Fruit fly (Drosophila melanogaster) whole organism, embryonic: ENCODE measurements around the gene Art8.

Experiments
- Abd-B ChIP-seq: fragments of 200-800 bp; sonication (Bioruptor generic); optimal IDR thresholded peaks from 2 replicates; lab custom pipeline; 2018; ENCODE audit warnings: missing biosample characterization, mild to moderate bottlenecking, missing genetic modification characterization, moderate library complexity
- Adf1 ChIP-seq: fragments of 200-800 bp; sonication (Bioruptor generic); IDR thresholded peaks from 2 replicates; pipeline ENCODE4 v1.3.6; 2022; ENCODE audit warnings: missing biosample characterization, missing genetic modification characterization
- Atf-2 ChIP-seq: fragments of 200-800 bp; sonication (Bioruptor generic); optimal IDR thresholded peaks from 2 replicates; lab custom pipeline; 2016; ENCODE audit warnings: missing biosample characterization, missing genetic modification characterization
- BEAF-32 ChIP-seq: fragments of 200-800 bp; sonication (Bioruptor generic); optimal IDR thresholded peaks from 3 replicates; lab custom pipeline; 2017; ENCODE audit warnings: missing biosample characterization, missing genetic modification characterization, mild to moderate bottlenecking, moderate library complexity, missing genetic modification reagents
- Bgb ChIP-seq: fragments of 200-800 bp; sonication (Bioruptor generic); IDR thresholded peaks from 2 replicates; pipeline ENCODE4 v1.3.6; 2022; ENCODE audit warnings: missing biosample characterization, missing genetic modification characterization; ENCODE audit not compliant: partially characterized antibody
- C15 ChIP-seq: fragments of 200-800 bp; sonication (Bioruptor generic); IDR thresholded peaks from 3 replicates; pipeline ENCODE4 v1.3.6; 2022; ENCODE audit warnings: missing biosample characterization, missing genetic modification characterization
- CG10565 ChIP-seq: fragments of 200-800 bp; sonication (Bioruptor generic); optimal IDR thresholded peaks from 3 replicates; lab custom pipeline; 2016; ENCODE audit warnings: missing biosample characterization, mild to moderate bottlenecking, missing genetic modification characterization
- CG12155 ChIP-seq: fragments of 200-800 bp; sonication (Bioruptor generic); optimal IDR thresholded peaks from 3 replicates; lab custom pipeline; 2016; ENCODE audit warnings: missing biosample characterization, missing genetic modification characterization
- CG12659 ChIP-seq: fragments of 200-800 bp; sonication (Bioruptor generic); optimal IDR thresholded peaks from 3 replicates; lab custom pipeline; 2017; ENCODE audit warnings: mild to moderate bottlenecking, missing biosample characterization, missing genetic modification reagents, missing genetic modification characterization
- CG13287 ChIP-seq: fragments of 200-800 bp; sonication (Bioruptor generic); IDR thresholded peaks from 2 replicates; pipeline ENCODE4 v1.3.6; 2022; ENCODE audit warnings: missing biosample characterization, missing genetic modification characterization; ENCODE audit not compliant: partially characterized antibody
- CG14710 ChIP-seq: fragments of 200-800 bp; sonication (Bioruptor generic); optimal IDR thresholded peaks from 3 replicates; lab custom pipeline; 2019; ENCODE audit warnings: missing biosample characterization, mild to moderate bottlenecking, missing genetic modification characterization, moderate library complexity
- CG15479 ChIP-seq: fragments of 200-800 bp; sonication (Bioruptor generic); optimal IDR thresholded peaks from 3 replicates; lab custom pipeline; 2019; ENCODE audit warnings: missing biosample characterization, mild to moderate bottlenecking, missing genetic modification characterization, moderate library complexity
- CG2202 ChIP-seq: fragments of 200-800 bp; sonication (Bioruptor generic); optimal IDR thresholded peaks from 2 replicates; lab custom pipeline; 2018; ENCODE audit warnings: missing biosample characterization, mild to moderate bottlenecking, missing genetic modification characterization
- CG32767 ChIP-seq: fragments of 200-800 bp; sonication (Bioruptor generic); IDR thresholded peaks from 2 replicates; pipeline ENCODE4 v1.3.6; 2022; ENCODE audit warnings: missing biosample characterization, missing genetic modification characterization
- CG5953 ChIP-seq: fragments of 200-800 bp; sonication (Bioruptor generic); IDR thresholded peaks from 2 replicates; pipeline ENCODE4 v1.3.6; 2022; ENCODE audit warnings: missing biosample characterization, missing genetic modification characterization
- CG6654 ChIP-seq: fragments of 200-800 bp; sonication (Bioruptor generic); optimal IDR thresholded peaks from 2 replicates; lab custom pipeline; 2017; ENCODE audit warnings: missing biosample characterization, mild to moderate bottlenecking, missing genetic modification characterization
- CG8089 ChIP-seq: fragments of 200-800 bp; sonication (Bioruptor generic); optimal IDR thresholded peaks from 3 replicates; lab custom pipeline; 2016; ENCODE audit warnings: missing biosample characterization, missing genetic modification characterization
- CG8388 ChIP-seq: fragments of 200-800 bp; sonication (Bioruptor generic); optimal IDR thresholded peaks from 2 replicates; lab custom pipeline; 2019; ENCODE audit warnings: missing biosample characterization, mild to moderate bottlenecking, missing genetic modification characterization, moderate library complexity
- CG9437 ChIP-seq: fragments of 200-800 bp; sonication (Bioruptor generic); optimal IDR thresholded peaks from 2 replicates; lab custom pipeline; 2018; ENCODE audit warnings: missing biosample characterization, mild to moderate bottlenecking, missing genetic modification characterization
- CTCF ChIP-seq: fragments of 200-800 bp; sonication (Bioruptor generic); optimal IDR thresholded peaks from 2 replicates; lab custom pipeline; 2017; ENCODE audit warnings: missing biosample characterization, mild to moderate bottlenecking, missing genetic modification characterization, moderate library complexity
- Doc3 ChIP-seq: fragments of 200-800 bp; sonication (Bioruptor generic); IDR thresholded peaks from 3 replicates; pipeline ENCODE4 v1.3.6; 2022; ENCODE audit warnings: missing biosample characterization, missing genetic modification characterization; ENCODE audit not compliant: partially characterized antibody
- Drgx ChIP-seq: fragments of 200-800 bp; sonication (Bioruptor generic); IDR thresholded peaks from 2 replicates; pipeline ENCODE4 v1.3.6; 2022; ENCODE audit warnings: missing biosample characterization, missing genetic modification characterization
- E2f1 ChIP-seq: fragments of 200-800 bp; sonication (Bioruptor generic); IDR thresholded peaks from 2 replicates; pipeline ENCODE4 v1.3.6; 2022; ENCODE audit warnings: missing biosample characterization, missing genetic modification characterization
- Ets65A ChIP-seq: fragments of 200-800 bp; sonication (Bioruptor generic); peaks from one replicate; lab custom pipeline; 2016; ENCODE audit warnings: missing biosample characterization, missing genetic modification characterization
- Ets97D ChIP-seq: fragments of 200-800 bp; sonication (Bioruptor generic); optimal IDR thresholded peaks from 3 replicates; lab custom pipeline; 2016; ENCODE audit warnings: missing biosample characterization, missing genetic modification characterization
- Fer1 ChIP-seq: fragments of 200-800 bp; sonication (Bioruptor generic); optimal IDR thresholded peaks from 2 replicates; lab custom pipeline; 2017; ENCODE audit warnings: missing biosample characterization, mild to moderate bottlenecking, missing genetic modification characterization
- H2.0 ChIP-seq: fragments of 200-800 bp; sonication (Bioruptor generic); IDR thresholded peaks from 2 replicates; pipeline ENCODE4 v1.3.6; 2022; ENCODE audit warnings: missing biosample characterization, missing genetic modification characterization
- HLHmδ ChIP-seq: fragments of 200-800 bp; sonication (Bioruptor generic); optimal IDR thresholded peaks from 2 replicates; lab custom pipeline; 2018; ENCODE audit warnings: missing biosample characterization, mild to moderate bottlenecking, missing genetic modification characterization, moderate library complexity
- HmgZ ChIP-seq: fragments of 200-800 bp; sonication (Bioruptor generic); optimal IDR thresholded peaks from 2 replicates; lab custom pipeline; 2018; ENCODE audit warnings: missing biosample characterization, mild to moderate bottlenecking, missing genetic modification characterization
- Hmx ChIP-seq: fragments of 200-800 bp; sonication (Bioruptor generic); optimal IDR thresholded peaks from 2 replicates; lab custom pipeline; 2016; ENCODE audit warnings: missing biosample characterization, missing genetic modification characterization
- Lim3 ChIP-seq: fragments of 200-800 bp; sonication (Bioruptor generic); IDR thresholded peaks from 2 replicates; pipeline ENCODE4 v1.3.6; 2022; ENCODE audit warnings: missing biosample characterization, missing genetic modification characterization
- NK7.1 ChIP-seq: fragments of 200-800 bp; sonication (Bioruptor generic); optimal IDR thresholded peaks from 3 replicates; lab custom pipeline; 2016; ENCODE audit warnings: missing biosample characterization, missing genetic modification characterization
- Oaz ChIP-seq: fragments of 200-800 bp; sonication (Bioruptor generic); IDR thresholded peaks from 2 replicates; pipeline ENCODE4 v1.3.6; 2022; ENCODE audit warnings: missing biosample characterization, missing genetic modification characterization
- ac ChIP-seq: fragments of 200-800 bp; sonication (Bioruptor generic); optimal IDR thresholded peaks from 3 replicates; lab custom pipeline; 2017; ENCODE audit warnings: missing biosample characterization, mild to moderate bottlenecking, missing genetic modification characterization
- ewg ChIP-seq: fragments of 200-800 bp; sonication (Bioruptor generic); optimal IDR thresholded peaks from 3 replicates; lab custom pipeline; 2017; ENCODE audit warnings: mild to moderate bottlenecking, missing biosample characterization, missing genetic modification reagents, missing genetic modification characterization
- fd96Cb ChIP-seq: fragments of 200-800 bp; sonication (Bioruptor generic); optimal IDR thresholded peaks from 2 replicates; lab custom pipeline; 2018; ENCODE audit warnings: missing biosample characterization, mild to moderate bottlenecking, missing genetic modification characterization, moderate library complexity
- hb ChIP-seq: fragments of 200-800 bp; sonication (Bioruptor generic); IDR thresholded peaks from 3 replicates; pipeline ENCODE4 v1.3.6; 2022; ENCODE audit warnings: missing biosample characterization, missing genetic modification characterization; ENCODE audit not compliant: partially characterized antibody
- hbn ChIP-seq: fragments of 200-800 bp; sonication (Bioruptor generic); IDR thresholded peaks from 2 replicates; pipeline ENCODE4 v1.3.6; 2022; ENCODE audit warnings: missing biosample characterization, missing genetic modification characterization; ENCODE audit not compliant: partially characterized antibody
- inv ChIP-seq: fragments of 200-800 bp; sonication (Bioruptor generic); IDR thresholded peaks from 2 replicates; pipeline ENCODE4 v1.3.6; 2022; ENCODE audit warnings: missing biosample characterization, missing genetic modification characterization; ENCODE audit not compliant: partially characterized antibody
- kay ChIP-seq: fragments of 200-800 bp; sonication (Bioruptor generic); optimal IDR thresholded peaks from 2 replicates; lab custom pipeline; 2016; ENCODE audit warnings: missing biosample characterization, missing genetic modification characterization
- lab ChIP-seq: fragments of 200-800 bp; sonication (Bioruptor generic); optimal IDR thresholded peaks from 3 replicates; lab custom pipeline; 2017; ENCODE audit warnings: missing biosample characterization, missing genetic modification characterization, mild to moderate bottlenecking, moderate library complexity, missing genetic modification reagents
- maf-S ChIP-seq: fragments of 200-800 bp; sonication (Bioruptor generic); optimal IDR thresholded peaks from 2 replicates; lab custom pipeline; 2016; ENCODE audit warnings: missing biosample characterization, missing genetic modification characterization
- mirr ChIP-seq: fragments of 200-800 bp; sonication (Bioruptor generic); optimal IDR thresholded peaks from 3 replicates; lab custom pipeline; 2018; ENCODE audit warnings: missing biosample characterization, mild to moderate bottlenecking, missing genetic modification characterization
- mld ChIP-seq: fragments of 200-800 bp; sonication (Bioruptor generic); IDR thresholded peaks from 3 replicates; pipeline ENCODE4 v1.3.6; 2022; ENCODE audit warnings: missing biosample characterization, missing genetic modification characterization; ENCODE audit not compliant: partially characterized antibody
- otp ChIP-seq: fragments of 200-800 bp; sonication (Bioruptor generic); IDR thresholded peaks from 3 replicates; pipeline ENCODE4, ENCODE4 v1.3.6; 2022; ENCODE audit warnings: missing biosample characterization, missing genetic modification characterization
- ro ChIP-seq: fragments of 200-800 bp; sonication (Bioruptor generic); IDR thresholded peaks from 2 replicates; pipeline ENCODE4 v1.3.6; 2022; ENCODE audit warnings: missing biosample characterization, missing genetic modification characterization
- schlank ChIP-seq: fragments of 200-800 bp; sonication (Bioruptor generic); optimal IDR thresholded peaks from 2 replicates; lab custom pipeline; 2018; ENCODE audit warnings: missing biosample characterization, mild to moderate bottlenecking, missing genetic modification characterization
- sens ChIP-seq: fragments of 200-800 bp; sonication (Bioruptor generic); peaks from one replicate; lab custom pipeline; 2016; ENCODE audit warnings: missing biosample characterization, missing genetic modification characterization
- sima ChIP-seq: fragments of 200-800 bp; sonication (Bioruptor generic); optimal IDR thresholded peaks from 2 replicates; lab custom pipeline; 2016; ENCODE audit warnings: missing biosample characterization, missing genetic modification characterization
- vnd ChIP-seq: fragments of 200-800 bp; sonication (Bioruptor generic); IDR thresholded peaks from 3 replicates; pipeline ENCODE4 v1.3.6; 2022; ENCODE audit warnings: missing biosample characterization, missing genetic modification characterization; ENCODE audit not compliant: partially characterized antibody

Gene Art8

dm6 chr2L:11044678-11045466, 34.0 kb upstream of the Art8 start (continued):
- no peak for TF ChIP-seq ewg (GFP tag; lab: Kevin White, UChicago)
- TF ChIP-seq lab (GFP tag; lab: Kevin White, UChicago) = peak; percentile 69
- peak; percentile 19 for TF ChIP-seq HLHmδ (GFP tag; lab: Kevin White, UChicago)
- peak; percentile 18; the same call in 1 of the 3 replicates for TF ChIP-seq otp (GFP tag; lab: Robert Waterston, UW)
- TF ChIP-seq Bgb = 0 out of 2 replicates have a peak, but pooled peaks have one; percentile 22
- TF ChIP-seq CG6654 = no peak
- TF ChIP-seq Atf-2 (GFP tag; lab: Kevin White, UChicago) = peak; percentile 3
- no peak for TF ChIP-seq CG2202 (tag; lab: Kevin White, UChicago)
- TF ChIP-seq ac = no peak
- no peak for TF ChIP-seq CG10565 (GFP tag; lab: Kevin White, UChicago)
- no peak for TF ChIP-seq vnd (GFP tag; lab: Robert Waterston, UW)
- peak; percentile 41 for TF ChIP-seq H2.0 (GFP tag; lab: Robert Waterston, UW)
- peak; percentile 50 for TF ChIP-seq Ets65A (GFP tag; lab: Kevin White, UChicago)
- TF ChIP-seq ro (GFP tag; lab: Robert Waterston, UW) = no peak
- no peak for TF ChIP-seq mld (GFP tag; lab: Robert Waterston, UW)
- no peak for TF ChIP-seq E2f1
- TF ChIP-seq kay (GFP tag; lab: Kevin White, UChicago) = no peak
- TF ChIP-seq CTCF (GFP tag; lab: Kevin White, UChicago) = peak; percentile 19
- no peak for TF ChIP-seq NK7.1 (GFP tag; lab: Kevin White, UChicago)
- no peak for TF ChIP-seq C15
- TF ChIP-seq sens (GFP tag; lab: Kevin White, UChicago) = peak; percentile 82
- TF ChIP-seq schlank (tag; lab: Kevin White, UChicago) = no peak
- peak; percentile 18 for TF ChIP-seq CG12659 (GFP tag; lab: Kevin White, UChicago)
- no peak for TF ChIP-seq hbn (GFP tag; lab: Robert Waterston, UW)
- TF ChIP-seq CG12155 = peak; percentile 31
- peak; percentile 10 for TF ChIP-seq maf-S (GFP tag; lab: Kevin White, UChicago)
- no peak for TF ChIP-seq Lim3
- TF ChIP-seq CG15479 (GFP tag; lab: Kevin White, UChicago) = no peak
- peak; percentile 56 for TF ChIP-seq mirr (GFP tag; lab: Kevin White, UChicago)
- TF ChIP-seq Ets97D (GFP tag; lab: Kevin White, UChicago) = no peak
- no peak for TF ChIP-seq Doc3 (GFP tag; lab: Robert Waterston, UW)
- no peak for TF ChIP-seq Oaz (GFP tag; lab: Robert Waterston, UW)
- peak; percentile 43 for TF ChIP-seq Fer1 (GFP tag; lab: Kevin White, UChicago)
- peak; percentile 54 for TF ChIP-seq HmgZ (tag; lab: Kevin White, UChicago)
- no peak for TF ChIP-seq Abd-B (GFP tag; lab: Kevin White, UChicago)
- TF ChIP-seq Drgx = peak; percentile 42
- TF ChIP-seq CG14710 (tag; lab: Kevin White, UChicago) = peak; percentile 17
- TF ChIP-seq CG5953 (GFP tag; lab: Robert Waterston, UW) = no peak
- peak; percentile 17 for TF ChIP-seq CG8089
- peak; percentile 71 for TF ChIP-seq Adf1 (GFP tag; lab: Robert Waterston, UW)
- TF ChIP-seq sima (GFP tag; lab: Kevin White, UChicago) = no peak
- TF ChIP-seq CG13287 (GFP tag; lab: Robert Waterston, UW) = no peak
- TF ChIP-seq hb (GFP tag; lab: Robert Waterston, UW) = no peak
- no peak for TF ChIP-seq fd96Cb (tag; lab: Kevin White, UChicago)
- no peak for TF ChIP-seq Hmx (GFP tag; lab: Kevin White, UChicago)
- TF ChIP-seq BEAF-32 = no peak
- no peak for TF ChIP-seq CG8388 (GFP tag; lab: Kevin White, UChicago)
- TF ChIP-seq CG9437 (GFP tag; lab: Kevin White, UChicago) = no peak
- no peak for TF ChIP-seq inv (GFP tag; lab: Robert Waterston, UW)
- no peak for TF ChIP-seq CG32767 (GFP tag; lab: Robert Waterston, UW)
